Worm (Caenorhabditis elegans) whole organism, young adult: Measurements from ENCODE around the gene gcs-1.

Experiments used
- B0019.2 ChIP-seq: fragments of 200-800 bp; sonication (Bioruptor generic); conservative IDR thresholded peaks from 2 replicates; pipeline ENCODE4 v1.3.6; 2022; ENCODE audit warnings: missing genetic modification reagents, missing genetic modification characterization, missing compliant biosample characterization
- B0035.1 ChIP-seq: sonication (generic microtip); optimal IDR thresholded peaks from 2 replicates; lab custom pipeline; 2016; ENCODE audit warnings: missing genetic modification characterization, mild to moderate bottlenecking, missing compliant biosample characterization, missing genotype, missing genetic modification reagents
- F10E7.11 ChIP-seq: sonication (generic microtip); optimal IDR thresholded peaks from 2 replicates; lab custom pipeline; 2017; ENCODE audit warnings: mild to moderate bottlenecking, missing genetic modification characterization, moderate library complexity, missing compliant biosample characterization
- F22D6.2 ChIP-seq: sonication (generic microtip); optimal IDR thresholded peaks from 2 replicates; lab custom pipeline; 2016; ENCODE audit warnings: mild to moderate bottlenecking, missing genetic modification characterization, missing compliant biosample characterization
- F23B12.7 ChIP-seq: sonication (generic microtip); optimal IDR thresholded peaks from 2 replicates; lab custom pipeline; 2017; ENCODE audit warnings: missing genetic modification characterization, mild to moderate bottlenecking, missing compliant biosample characterization, antibody characterized with exemption, moderate library complexity; ENCODE audit not compliant: insufficient read depth
- F37B4.10 ChIP-seq: fragments of 200-800 bp; sonication (Bioruptor generic); IDR thresholded peaks from 2 replicates; pipeline ENCODE4 v1.3.6; 2022; ENCODE audit warnings: missing genetic modification characterization, missing compliant biosample characterization
- F39B2.1 ChIP-seq: fragments of 200-800 bp; sonication (Bioruptor generic); IDR thresholded peaks from 2 replicates; pipeline ENCODE4 v1.3.6; 2022; ENCODE audit warnings: missing genetic modification reagents, missing genetic modification characterization, missing compliant biosample characterization
- F49E8.2 ChIP-seq: sonication (generic microtip); optimal IDR thresholded peaks from 3 replicates; lab custom pipeline; 2017; ENCODE audit warnings: missing genetic modification characterization, mild to moderate bottlenecking, missing compliant biosample characterization, antibody characterized with exemption, moderate library complexity; ENCODE audit not compliant: insufficient read depth
- F55B11.4 ChIP-seq: sonication (generic microtip); optimal IDR thresholded peaks from 2 replicates; lab custom pipeline; 2016; ENCODE audit warnings: missing compliant biosample characterization, missing genetic modification characterization, borderline replicate concordance; ENCODE audit not compliant: insufficient read depth
- T26A5.8 ChIP-seq: sonication (generic microtip); optimal IDR thresholded peaks from 2 replicates; lab custom pipeline; 2016; ENCODE audit warnings: missing genetic modification characterization, missing compliant biosample characterization
- Y53F4B.3 ChIP-seq: fragments of 200-800 bp; sonication (Bioruptor generic); IDR thresholded peaks from 2 replicates; pipeline ENCODE4 v1.3.6; 2022; ENCODE audit warnings: missing genetic modification reagents, missing genetic modification characterization, missing compliant biosample characterization
- Y56A3A.18 ChIP-seq: fragments of 200-800 bp; sonication (Bioruptor generic); IDR thresholded peaks from 2 replicates; pipeline ENCODE4 v1.3.6; 2022; ENCODE audit warnings: missing genetic modification reagents, missing genetic modification characterization, missing compliant biosample characterization
- Y67H2A.10 ChIP-seq: fragments of 200-800 bp; sonication (Bioruptor generic); conservative IDR thresholded peaks from 2 replicates; pipeline ENCODE4 v1.3.6; 2022; ENCODE audit warnings: missing genetic modification reagents, missing genetic modification characterization, missing compliant biosample characterization
- ama-1 ChIP-seq, 3 experiments: fragments of 150-350 bp in 1 of 3; sonication (generic microtip) in 2 of 3; optimal IDR thresholded peaks; 2 replicates each; lab custom pipeline; 2014 to 2018; ENCODE audit warnings: missing biosample characterization in 2 of 3, missing genetic modification characterization in 2 of 3, missing genetic modification reagents in 2 of 3
- atf-7 ChIP-seq: sonication (generic microtip); optimal IDR thresholded peaks from 2 replicates; lab custom pipeline; 2017; ENCODE audit warnings: mild to moderate bottlenecking, missing genetic modification characterization, missing compliant biosample characterization
- athp-1 ChIP-seq: sonication (generic microtip); optimal IDR thresholded peaks from 2 replicates; lab custom pipeline; 2017; ENCODE audit warnings: mild to moderate bottlenecking, missing genetic modification characterization, missing compliant biosample characterization
- attf-5 ChIP-seq: fragments of 200-800 bp; sonication (Bioruptor generic); optimal IDR thresholded peaks from 2 replicates; lab custom pipeline; 2018; ENCODE audit warnings: mild to moderate bottlenecking, missing genetic modification characterization, missing compliant biosample characterization
- attf-6 ChIP-seq: fragments of 200-800 bp; sonication (Bioruptor generic); IDR thresholded peaks from 2 replicates; pipeline ENCODE4 v1.3.6; 2022; ENCODE audit warnings: missing genetic modification reagents, missing genetic modification characterization, missing compliant biosample characterization
- bed-2 ChIP-seq: fragments of 200-800 bp; sonication (Bioruptor generic); IDR thresholded peaks from 2 replicates; pipeline ENCODE4 v1.3.6; 2022; ENCODE audit warnings: missing genetic modification reagents, missing genetic modification characterization, missing compliant biosample characterization
- ceh-40 ChIP-seq: fragments of 200-800 bp; sonication (Bioruptor generic); IDR thresholded peaks from 2 replicates; pipeline ENCODE4 v1.3.6; 2022; ENCODE audit warnings: missing genetic modification characterization, missing compliant biosample characterization
- ceh-79 ChIP-seq: sonication (generic microtip); optimal IDR thresholded peaks from 2 replicates; lab custom pipeline; 2017; ENCODE audit warnings: mild to moderate bottlenecking, missing genetic modification characterization, missing compliant biosample characterization
- ceh-91 ChIP-seq: fragments of 200-800 bp; sonication (Bioruptor generic); IDR thresholded peaks from 2 replicates; pipeline ENCODE4 v1.3.6; 2022; ENCODE audit warnings: missing genetic modification reagents, missing genetic modification characterization, missing compliant biosample characterization
- dpl-1 ChIP-seq: fragments of 150-350 bp; optimal IDR thresholded peaks from 2 replicates; lab custom pipeline; 2014; ENCODE audit warnings: missing biosample characterization, missing genetic modification reagents, missing genetic modification characterization
- efl-1 ChIP-seq: fragments of 150-350 bp; optimal IDR thresholded peaks from 2 replicates; lab custom pipeline; 2014; ENCODE audit warnings: missing biosample characterization, missing genetic modification reagents, missing genetic modification characterization
- hrde-1 ChIP-seq: sonication (generic microtip); optimal IDR thresholded peaks from 2 replicates; lab custom pipeline; 2016; ENCODE audit warnings: missing genetic modification characterization, mild to moderate bottlenecking, missing compliant biosample characterization, moderate library complexity, missing genotype, missing genetic modification reagents, borderline replicate concordance
- hsf-1 ChIP-seq: fragments of 200-800 bp; sonication (Bioruptor generic); IDR thresholded peaks from 2 replicates; pipeline ENCODE4 v1.3.6; 2022; ENCODE audit warnings: missing genetic modification reagents, missing genetic modification characterization, missing compliant biosample characterization
- lag-1 ChIP-seq: fragments of 200-800 bp; sonication (Bioruptor generic); IDR thresholded peaks from 2 replicates; pipeline ENCODE4 v1.3.6; 2022; ENCODE audit warnings: missing genetic modification reagents, missing genetic modification characterization, missing compliant biosample characterization
- lin-26 ChIP-seq: fragments of 200-800 bp; sonication (Bioruptor generic); IDR thresholded peaks from 2 replicates; pipeline ENCODE4 v1.3.6; 2022; ENCODE audit warnings: missing genetic modification reagents, missing genetic modification characterization, missing compliant biosample characterization
- lsl-1 ChIP-seq: fragments of 200-800 bp; sonication (Bioruptor generic); optimal IDR thresholded peaks from 2 replicates; lab custom pipeline; 2018; ENCODE audit warnings: mild to moderate bottlenecking, missing genetic modification characterization, moderate library complexity, missing compliant biosample characterization
- nfya-1 ChIP-seq: sonication (generic microtip); optimal IDR thresholded peaks from 2 replicates; lab custom pipeline; 2017; ENCODE audit warnings: antibody characterized with exemption, missing compliant biosample characterization, missing genetic modification characterization, borderline replicate concordance; ENCODE audit not compliant: insufficient read depth
- nfyb-1 ChIP-seq: fragments of 200-800 bp; sonication (Bioruptor generic); IDR thresholded peaks from 2 replicates; pipeline ENCODE4 v1.3.6; 2022; ENCODE audit warnings: missing genetic modification reagents, missing genetic modification characterization, missing compliant biosample characterization
- nhr-179 ChIP-seq: sonication (generic microtip); optimal IDR thresholded peaks from 2 replicates; lab custom pipeline; 2016; ENCODE audit warnings: mild to moderate bottlenecking, missing genetic modification characterization, missing compliant biosample characterization
- pbrm-1 ChIP-seq: fragments of 200-800 bp; sonication (Bioruptor generic); IDR thresholded peaks from 2 replicates; pipeline ENCODE4 v1.3.6; 2022; ENCODE audit warnings: missing genetic modification reagents, missing genetic modification characterization, missing compliant biosample characterization
- pha-4 ChIP-seq: fragments of 150-350 bp; sonication (generic microtip); optimal IDR thresholded peaks from 2 replicates; lab custom pipeline; 2014; ENCODE audit warnings: missing biosample characterization, missing genetic modification reagents, missing genetic modification characterization
- rec-8 ChIP-seq, 2 experiments: sonication (generic microtip); optimal IDR thresholded peaks; 2 replicates each; lab custom pipeline; 2016; ENCODE audit warnings: mild to moderate bottlenecking in 2 of 2, missing genetic modification characterization in 2 of 2, missing genetic modification reagents in 2 of 2, missing genotype in 2 of 2, missing biosample characterization in 1 of 2, missing compliant biosample characterization in 1 of 2, moderate library complexity in 1 of 2
- rpc-1 ChIP-seq, 2 experiments: fragments of 150-350 bp in 1 of 2; sonication (generic microtip) in 1 of 2; optimal IDR thresholded peaks; 2 replicates each; lab custom pipeline; 2014 to 2018; ENCODE audit warnings: missing biosample characterization in 1 of 2, missing genetic modification characterization in 1 of 2, missing genetic modification reagents in 1 of 2, missing genotype in 1 of 2
- snpc-3.4 ChIP-seq: sonication (generic microtip); optimal IDR thresholded peaks from 2 replicates; lab custom pipeline; 2017; ENCODE audit warnings: missing genetic modification characterization, mild to moderate bottlenecking, missing compliant biosample characterization, antibody characterized with exemption, moderate library complexity, missing genotype, missing genetic modification reagents
- snpc-4 ChIP-seq, 5 experiments: fragments of 150-350 bp in 1 of 5; sonication (generic microtip) in 4 of 5; optimal IDR thresholded peaks; 2 replicates each; lab custom pipeline; 2014 to 2018; ENCODE audit warnings: missing genetic modification characterization in 5 of 5, missing biosample characterization in 3 of 5, antibody characterized with exemption in 2 of 5, mild to moderate bottlenecking in 2 of 5, missing compliant biosample characterization in 2 of 5, missing genotype in 2 of 5, moderate library complexity in 2 of 5, missing genetic modification reagents in 1 of 5
- somi-1 ChIP-seq: fragments of 200-800 bp; sonication (Bioruptor generic); optimal IDR thresholded peaks from 2 replicates; lab custom pipeline; 2018; ENCODE audit warnings: mild to moderate bottlenecking, missing genetic modification characterization, missing compliant biosample characterization
- tbx-9 ChIP-seq: sonication (generic microtip); optimal IDR thresholded peaks from 2 replicates; lab custom pipeline; 2016; ENCODE audit warnings: borderline replicate concordance, missing genetic modification characterization, inconsistent platforms, missing compliant biosample characterization
- ztf-22 ChIP-seq: fragments of 200-800 bp; sonication (Bioruptor generic); optimal IDR thresholded peaks from 2 replicates; lab custom pipeline; 2018; ENCODE audit warnings: mild to moderate bottlenecking, missing genetic modification characterization, moderate library complexity, missing compliant biosample characterization

Gene gcs-1

ce11 chrII:9005067-9005466 is 33.0 kb downstream of the gcs-1 start, which contains the start of gene F44G4.7:
Gene F44G4.7, minus strand, starts transcription at chrII:9005167.
- no peak for TF ChIP-seq hrde-1 (tag; lab: Kevin White, UChicago)
- no peak for TF ChIP-seq lsl-1 (GFP tag; lab: Kevin White, UChicago)
- TF ChIP-seq nhr-179 (tag; lab: Kevin White, UChicago): no peak
- TF ChIP-seq dpl-1 (GFP tag; lab: Kevin White, UChicago): no peak
- no peak for TF ChIP-seq F55B11.4 (tag; lab: Kevin White, UChicago)
- TF ChIP-seq efl-1 (GFP tag; lab: Kevin White, UChicago): no peak
- TF ChIP-seq attf-6 (GFP tag; lab: Robert Waterston, UW): no peak
- no peak for TF ChIP-seq F37B4.10
- TF ChIP-seq snpc-3.4 (tag; lab: Kevin White, UChicago): no peak
- no peak for TF ChIP-seq ceh-79 (tag; lab: Kevin White, UChicago)
- no peak for TF ChIP-seq nfyb-1
- no peak for TF ChIP-seq lin-26
- TF ChIP-seq somi-1 (GFP tag; lab: Kevin White, UChicago): no peak
- TF ChIP-seq F23B12.7 (tag; lab: Kevin White, UChicago): no peak

DNA sequence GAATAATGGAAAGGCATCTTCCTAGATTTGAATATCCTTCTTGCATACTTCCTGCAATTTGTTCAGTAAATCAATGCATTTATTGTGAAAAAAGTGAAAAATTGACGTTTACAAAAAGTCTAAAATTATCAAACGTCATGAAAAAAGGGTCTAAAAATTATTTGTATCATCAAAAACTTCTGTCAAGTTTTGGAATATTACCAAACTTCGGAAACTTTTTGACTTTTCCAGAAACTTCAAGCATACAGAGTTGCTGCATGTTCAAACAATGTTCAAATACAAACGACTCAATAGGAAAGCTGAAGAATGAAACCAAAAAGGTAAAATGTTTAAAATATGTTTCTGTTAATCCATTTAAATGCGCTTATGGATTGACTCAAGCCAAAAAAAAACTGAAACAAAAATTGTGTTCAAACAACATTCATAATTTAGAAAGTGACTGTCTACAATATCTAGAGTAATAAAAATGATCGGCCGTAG is 36.3 kb downstream of the gcs-1 start, which contains the start of gene F44G4.6:
TSS of gene F44G4.6 (minus strand) at position 51 of the 480 bp plus-strand sequence.
- no peak for TF ChIP-seq T26A5.8 (tag; lab: Kevin White, UChicago)
- no peak for TF ChIP-seq F49E8.2
- no peak for TF ChIP-seq B0035.1 (tag; lab: Kevin White, UChicago)
- no peak for TF ChIP-seq F55B11.4 (tag; lab: Kevin White, UChicago)
- TF ChIP-seq athp-1 (tag; lab: Kevin White, UChicago): no peak
- no peak for TF ChIP-seq F23B12.7 (tag; lab: Kevin White, UChicago)
- TF ChIP-seq ceh-40 (GFP tag; lab: Robert Waterston, UW): no peak
- no peak for TF ChIP-seq rpc-1 (optimal IDR thresholded peaks at IDR 0.05; lab: Kevin White, UChicago)
- no peak for TF ChIP-seq rpc-1 (tag; optimal IDR thresholded peaks at IDR 0.05; lab: Kevin White, UChicago)
- no peak for TF ChIP-seq dpl-1 (GFP tag; lab: Kevin White, UChicago)
- TF ChIP-seq pha-4: no peak
- no peak for TF ChIP-seq F22D6.2
- no peak for TF ChIP-seq F10E7.11 (tag; lab: Kevin White, UChicago)
- TF ChIP-seq ztf-22: no peak
- no peak for TF ChIP-seq rec-8 (tag; optimal IDR thresholded peaks at IDR 0.05; lab: Kevin White, UChicago)
- no peak for TF ChIP-seq tbx-9 (tag; lab: Kevin White, UChicago)
- no peak for TF ChIP-seq bed-2
- TF ChIP-seq ceh-91 (GFP tag; lab: Robert Waterston, UW): no peak
- no peak for TF ChIP-seq Y67H2A.10 (GFP tag; lab: Robert Waterston, UW)
- no peak for TF ChIP-seq ceh-79 (tag; lab: Kevin White, UChicago)

- TF ChIP-seq hsf-1: no peak
- TF ChIP-seq Y53F4B.3 (GFP tag; lab: Robert Waterston, UW): no peak
Measured at ce11 chrII:9000331-9000730, 37.8 kb downstream of the gcs-1 start, which contains the start of gene F44G4.5. Gene F44G4.5, minus strand, starts transcription at chrII:9000431.

ce11 chrII:8997479-8997878 is 40.6 kb downstream of the gcs-1 start, which contains the start of the genes F44G4.3 and tdp-1:
Gene F44G4.3, minus strand, starts transcription at chrII:8997662.
Gene tdp-1, plus strand, starts transcription at chrII:8997825.
- no peak for TF ChIP-seq ama-1 (optimal IDR thresholded peaks at IDR 0.05; lab: Kevin White, UChicago)
- TF ChIP-seq ama-1 (GFP tag; optimal IDR thresholded peaks at IDR 0.05; lab: Kevin White, UChicago): no peak
- peak; percentile 2 for TF ChIP-seq attf-5 (GFP tag; lab: Kevin White, UChicago)
- no peak for TF ChIP-seq snpc-4 (GFP tag; optimal IDR thresholded peaks at IDR 0.05; lab: Kevin White, UChicago)
- TF ChIP-seq snpc-4 (tag; optimal IDR thresholded peaks at IDR 0.05; lab: Kevin White, UChicago): no peak
- no peak for TF ChIP-seq nfya-1
- no peak for TF ChIP-seq B0019.2 (GFP tag; lab: Robert Waterston, UW)
- no peak for TF ChIP-seq F39B2.1 (GFP tag; lab: Robert Waterston, UW)
- no peak for TF ChIP-seq atf-7
- peak; percentile 69 for TF ChIP-seq lsl-1 (GFP tag; lab: Kevin White, UChicago)
- TF ChIP-seq F55B11.4 (tag; lab: Kevin White, UChicago): no peak
- TF ChIP-seq Y67H2A.10 (GFP tag; lab: Robert Waterston, UW): no peak
- TF ChIP-seq lag-1 (GFP tag; lab: Robert Waterston, UW): no peak
- TF ChIP-seq Y56A3A.18: no peak
- TF ChIP-seq pbrm-1 (GFP tag; lab: Robert Waterston, UW): no peak
- no peak for TF ChIP-seq nfyb-1
